Worm (Caenorhabditis elegans) whole organism, midembryonic: ENCODE results near the gene perm-2.

Source experiments
- tab-1 ChIP-seq: fragments of 200-800 bp; sonication (Bioruptor generic); IDR thresholded peaks from 2 replicates; pipeline ENCODE4 v1.3.6; 2022; ENCODE audit warnings: missing genetic modification characterization, missing compliant biosample characterization

The perm-2 gene

ce11 chrIV:1177683-1178082, 51.1 kb downstream of the perm-2 start, which contains the start of gene Y104H12D.2:
Gene Y104H12D.2 (plus strand): TSS chrIV:1178022.
- no peak for TF ChIP-seq tab-1 (GFP tag; lab: Robert Waterston, UW)
